Fruit fly (Drosophila melanogaster): Measurements from ENCODE around the gene bcn92.

The bcn92 gene

DNA sequence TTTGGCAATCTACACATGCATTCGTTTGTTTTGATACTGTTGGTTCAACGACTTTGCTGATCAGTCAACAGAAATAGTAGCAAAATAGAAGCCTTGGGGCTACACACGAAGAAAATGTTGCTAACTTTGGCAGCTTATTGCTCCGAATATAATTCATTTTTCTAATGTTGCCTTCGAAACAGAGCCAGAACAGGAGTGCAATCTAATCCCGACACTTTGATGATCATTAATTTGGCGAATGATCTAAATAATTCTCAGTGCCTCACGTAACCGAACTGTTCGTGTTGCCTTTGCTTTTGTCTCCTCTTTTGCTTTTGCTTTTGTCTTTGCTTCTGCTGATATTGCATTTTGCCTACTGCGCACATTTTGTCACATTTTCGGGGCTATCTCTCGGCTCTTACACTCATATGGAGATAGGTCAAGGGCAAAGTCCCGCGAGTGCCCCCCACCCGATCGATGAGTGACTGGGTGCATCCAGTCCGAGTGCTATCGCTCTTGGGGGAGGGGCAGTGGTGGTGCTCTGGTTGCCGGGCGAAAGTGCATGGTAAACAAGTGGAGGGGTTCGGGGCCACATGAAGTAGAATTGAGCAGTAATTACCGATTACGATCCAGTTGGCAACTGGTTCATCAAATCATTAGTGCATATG is 46.8 kb upstream of the bcn92 start (continued):
- TF ChIP-seq pan (optimal IDR thresholded peaks at IDR 0.05): no peak
- peak in 1 of 2 experiments; percentile 24 for TF ChIP-seq pan (GFP tag; optimal IDR thresholded peaks at IDR 0.05 in 1 of 2, IDR thresholded peaks at IDR 0.05 in 1 of 2)
- no peak for TF ChIP-seq vfl (GFP tag; optimal IDR thresholded peaks at IDR 0.05)
- TF ChIP-seq tin (GFP tag; optimal IDR thresholded peaks at IDR 0.05): no peak
- TF ChIP-seq nom (GFP tag; optimal IDR thresholded peaks at IDR 0.05): peak; percentile 47

- TF ChIP-seq h (optimal IDR thresholded peaks at IDR 0.05): no peak
- TF ChIP-seq stwl (tag; optimal IDR thresholded peaks at IDR 0.05): peak; percentile 92
- TF ChIP-seq exex (tag; optimal IDR thresholded peaks at IDR 0.05): peak; percentile 75
- no peak for TF ChIP-seq Ssrp (tag; optimal IDR thresholded peaks at IDR 0.05)
- no peak for TF ChIP-seq CG9932 (GFP tag; IDR thresholded peaks at IDR 0.05)
- TF ChIP-seq chinmo (GFP tag; IDR thresholded peaks at IDR 0.05; ENCODE audit: partially characterized antibody): peak; percentile 71; the same call in 1 of the 4 replicates
- TF ChIP-seq Adf1 (GFP tag; IDR thresholded peaks at IDR 0.05): peak; percentile 28; the same call in 1 of the 2 replicates
- no peak for TF ChIP-seq CG4707 (GFP tag; optimal IDR thresholded peaks at IDR 0.05)
- no peak for TF ChIP-seq vfl (GFP tag; optimal IDR thresholded peaks at IDR 0.05)
- TF ChIP-seq HLHmδ (GFP tag; optimal IDR thresholded peaks at IDR 0.05): no peak
- TF ChIP-seq Med (GFP tag): peak; percentile 54
- no peak for TF ChIP-seq Awh (GFP tag; IDR thresholded peaks at IDR 0.05)
- TF ChIP-seq Meics (GFP tag; optimal IDR thresholded peaks at IDR 0.05): no peak
- no peak for TF ChIP-seq CG8765 (GFP tag; IDR thresholded peaks at IDR 0.05)
- TF ChIP-seq sens (GFP tag): no peak
- TF ChIP-seq CG12769 (tag; optimal IDR thresholded peaks at IDR 0.05): peak; percentile 57
- TF ChIP-seq Kr (GFP tag; optimal IDR thresholded peaks at IDR 0.05): no peak
- TF ChIP-seq Dip3 (GFP tag; optimal IDR thresholded peaks at IDR 0.05): no peak
- no peak for TF ChIP-seq vnd (GFP tag; IDR thresholded peaks at IDR 0.05; ENCODE audit: partially characterized antibody)
- no peak for TF ChIP-seq Optix (GFP tag; IDR thresholded peaks at IDR 0.05)
- no peak for TF ChIP-seq croc (GFP tag; conservative IDR thresholded peaks at IDR 0.05)
- TF ChIP-seq YL-1 (GFP tag; optimal IDR thresholded peaks at IDR 0.05): no peak
- no peak for TF ChIP-seq CG12071 (GFP tag; optimal IDR thresholded peaks at IDR 0.05)
- no peak for TF ChIP-seq bowl (GFP tag; IDR thresholded peaks at IDR 0.05)
- TF ChIP-seq Sin3A (optimal IDR thresholded peaks at IDR 0.05): no peak
- TF ChIP-seq H2.0 (GFP tag; IDR thresholded peaks at IDR 0.05): no peak
- no peak for TF ChIP-seq CG4328 (GFP tag; optimal IDR thresholded peaks at IDR 0.05)
- no peak for TF ChIP-seq CG10366 (GFP tag; IDR thresholded peaks at IDR 0.05)
- TF ChIP-seq CG17385 (GFP tag; optimal IDR thresholded peaks at IDR 0.05): peak; percentile 2
- no peak for TF ChIP-seq kay (GFP tag; optimal IDR thresholded peaks at IDR 0.05)
- TF ChIP-seq lab (GFP tag; optimal IDR thresholded peaks at IDR 0.05): peak; percentile 36
- TF ChIP-seq CG13287 (GFP tag; IDR thresholded peaks at IDR 0.05; ENCODE audit: partially characterized antibody): peak; percentile 13; the same call in 1 of the 2 replicates
- no peak for TF ChIP-seq Drgx (GFP tag; IDR thresholded peaks at IDR 0.05)
- TF ChIP-seq CG6254 (GFP tag; optimal IDR thresholded peaks at IDR 0.05): no peak
- TF ChIP-seq CG17568 (GFP tag; optimal IDR thresholded peaks at IDR 0.05): no peak
- TF ChIP-seq Hey (tag; optimal IDR thresholded peaks at IDR 0.05): no peak
- no peak for TF ChIP-seq seq (GFP tag; IDR thresholded peaks at IDR 0.05)
- no peak for TF ChIP-seq CG3281 (GFP tag; optimal IDR thresholded peaks at IDR 0.05)
- no peak for TF ChIP-seq NK7.1 (GFP tag; optimal IDR thresholded peaks at IDR 0.05)
- peak; percentile 70 for TF ChIP-seq Ets65A (GFP tag)
- peak in 1 of 2 experiments; percentile 17 for TF ChIP-seq Pdp1 (GFP tag; optimal IDR thresholded peaks at IDR 0.05)
- TF ChIP-seq CG8924 (tag; optimal IDR thresholded peaks at IDR 0.05): no peak
- no peak for TF ChIP-seq Hand (GFP tag; optimal IDR thresholded peaks at IDR 0.05)
These were observed 45.0 kb upstream of the bcn92 start for dm6 chrX:2194208-2195094.

Data from whole organism, embryonic.